Worm (Caenorhabditis elegans) whole organism, early embryonic: ENCODE data around the gene Y52E8A.6.

ENCODE experiments used
- B0310.2 ChIP-seq: sonication (generic microtip); optimal IDR thresholded peaks from 2 replicates; lab custom pipeline; 2016; ENCODE audit warnings: mild to moderate bottlenecking, missing genetic modification characterization, missing compliant biosample characterization
- ama-1 ChIP-seq: fragments of 150-350 bp; optimal IDR thresholded peaks from 2 replicates; lab custom pipeline; 2014
- ceh-36 ChIP-seq: sonication (generic microtip); optimal IDR thresholded peaks from 2 replicates; lab custom pipeline; 2016; ENCODE audit warnings: missing genetic modification characterization, inconsistent platforms, missing compliant biosample characterization
- ets-7 ChIP-seq: sonication (generic microtip); optimal IDR thresholded peaks from 2 replicates; lab custom pipeline; 2016; ENCODE audit warnings: missing genotype, missing genetic modification characterization, missing compliant biosample characterization
- flt-1 ChIP-seq: fragments of 200-800 bp; sonication (Bioruptor generic); IDR thresholded peaks from 2 replicates; pipeline ENCODE4 v1.3.6; 2022; ENCODE audit warnings: missing genetic modification characterization, missing compliant biosample characterization
- hmbx-1 ChIP-seq: sonication (generic microtip); optimal IDR thresholded peaks from 2 replicates; lab custom pipeline; 2016; ENCODE audit warnings: mild to moderate bottlenecking, missing genetic modification characterization, missing compliant biosample characterization
- hmg-4 ChIP-seq: fragments of 200-800 bp; sonication (Bioruptor generic); optimal IDR thresholded peaks from 2 replicates; lab custom pipeline; 2018; ENCODE audit warnings: mild to moderate bottlenecking, missing genetic modification characterization, missing compliant biosample characterization
- hnd-1 ChIP-seq: sonication (generic microtip); optimal IDR thresholded peaks from 2 replicates; lab custom pipeline; 2016; ENCODE audit warnings: missing genetic modification characterization, missing compliant biosample characterization
- pes-1 ChIP-seq: fragments of 200-800 bp; sonication (Bioruptor generic); IDR thresholded peaks from 2 replicates; pipeline ENCODE4 v1.3.6; 2022; ENCODE audit warnings: missing genetic modification reagents, missing genetic modification characterization, missing compliant biosample characterization
- sea-1 ChIP-seq: fragments of 200-800 bp; sonication (Bioruptor generic); conservative IDR thresholded peaks from 2 replicates; pipeline ENCODE4 v1.3.6; 2022; ENCODE audit warnings: missing genetic modification characterization, missing compliant biosample characterization
- tra-4 ChIP-seq: sonication (generic microtip); optimal IDR thresholded peaks from 2 replicates; lab custom pipeline; 2017; ENCODE audit warnings: missing genetic modification characterization, missing compliant biosample characterization

ce11 chrII:4326420-4326819 lies 6.7 kb upstream of the Y52E8A.6 start, which contains the start of gene pfd-2:
- no peak for TF ChIP-seq hnd-1
- no peak for TF ChIP-seq ceh-36 (tag; lab: Kevin White, UChicago)
- TF ChIP-seq ama-1: no peak
- no peak for TF ChIP-seq hmg-4 (GFP tag; lab: Kevin White, UChicago)
- TF ChIP-seq tra-4 (tag; lab: Kevin White, UChicago): no peak
- TF ChIP-seq pes-1 (GFP tag; lab: Robert Waterston, UW): no peak
- TF ChIP-seq sea-1 (GFP tag; lab: Robert Waterston, UW): no peak
- no peak for TF ChIP-seq B0310.2 (tag; lab: Kevin White, UChicago)
- TF ChIP-seq ets-7 (tag; lab: Kevin White, UChicago): no peak
- no peak for TF ChIP-seq flt-1 (GFP tag; lab: Robert Waterston, UW)
- TF ChIP-seq hmbx-1: no peak
